Fruit fly (Drosophila melanogaster) whole organism, prepupa: ENCODE measurements around the gene CG17734.

Experiments used
- CG6808 ChIP-seq: fragments of 200-800 bp; sonication (Bioruptor generic); optimal IDR thresholded peaks from 3 replicates; lab custom pipeline; 2017; ENCODE audit warnings: missing biosample characterization, missing genetic modification characterization, mild to moderate bottlenecking, moderate library complexity, missing genetic modification reagents
- CG6854 ChIP-seq: fragments of 200-800 bp; sonication (Bioruptor generic); optimal IDR thresholded peaks from 2 replicates; lab custom pipeline; 2017; ENCODE audit warnings: missing biosample characterization, mild to moderate bottlenecking, missing genetic modification characterization
- CG8632 ChIP-seq: fragments of 200-800 bp; sonication (Bioruptor generic); optimal IDR thresholded peaks from 3 replicates; lab custom pipeline; 2016; ENCODE audit warnings: missing biosample characterization, missing genetic modification characterization
- cyc ChIP-seq: fragments of 200-800 bp; sonication (Bioruptor generic); optimal IDR thresholded peaks from 3 replicates; lab custom pipeline; 2016; ENCODE audit warnings: missing biosample characterization, missing genetic modification characterization
- esn ChIP-seq: fragments of 200-800 bp; sonication (Bioruptor generic); optimal IDR thresholded peaks from 2 replicates; lab custom pipeline; 2016; ENCODE audit warnings: missing biosample characterization, mild to moderate bottlenecking, missing genetic modification characterization, moderate library complexity

- TF ChIP-seq CG6854 (GFP tag; lab: Kevin White, UChicago) (no peak), CG6808 (GFP tag; lab: Kevin White, UChicago) (no peak), cyc (GFP tag; lab: Kevin White, UChicago) (no peak), CG8632 (GFP tag; lab: Kevin White, UChicago) (no peak), esn (GFP tag; lab: Kevin White, UChicago) (peak; percentile 28)
Measured at dm6 chr3R:11236041-11236440, 7.8 kb downstream of the CG17734 start, which contains the start of gene CG31441.
